Worm (Caenorhabditis elegans) whole organism, early embryonic: ENCODE data around the gene magu-2.

Experiments used
- B0310.2 ChIP-seq: sonication (generic microtip); optimal IDR thresholded peaks from 2 replicates; lab custom pipeline; 2016; ENCODE audit warnings: mild to moderate bottlenecking, missing genetic modification characterization, missing compliant biosample characterization
- F13C5.2 ChIP-seq: sonication (generic microtip); optimal IDR thresholded peaks from 2 replicates; lab custom pipeline; 2017; ENCODE audit warnings: mild to moderate bottlenecking, missing genetic modification characterization, inconsistent platforms, missing compliant biosample characterization
- aly-1 ChIP-seq: sonication (generic microtip); optimal IDR thresholded peaks from 2 replicates; lab custom pipeline; 2016; ENCODE audit warnings: missing genetic modification characterization, missing compliant biosample characterization
- ama-1 ChIP-seq: fragments of 150-350 bp; optimal IDR thresholded peaks from 2 replicates; lab custom pipeline; 2014
- ceh-13 ChIP-seq: fragments of 200-800 bp; sonication (Bioruptor generic); optimal IDR thresholded peaks from 2 replicates; lab custom pipeline; 2018; ENCODE audit warnings: mild to moderate bottlenecking, missing genetic modification characterization, missing compliant biosample characterization
- ceh-36 ChIP-seq: sonication (generic microtip); optimal IDR thresholded peaks from 2 replicates; lab custom pipeline; 2016; ENCODE audit warnings: missing genetic modification characterization, inconsistent platforms, missing compliant biosample characterization
- ets-7 ChIP-seq: sonication (generic microtip); optimal IDR thresholded peaks from 2 replicates; lab custom pipeline; 2016; ENCODE audit warnings: missing genotype, missing genetic modification characterization, missing compliant biosample characterization
- flt-1 ChIP-seq: fragments of 200-800 bp; sonication (Bioruptor generic); IDR thresholded peaks from 2 replicates; pipeline ENCODE4 v1.3.6; 2022; ENCODE audit warnings: missing genetic modification characterization, missing compliant biosample characterization
- hmbx-1 ChIP-seq: sonication (generic microtip); optimal IDR thresholded peaks from 2 replicates; lab custom pipeline; 2016; ENCODE audit warnings: mild to moderate bottlenecking, missing genetic modification characterization, missing compliant biosample characterization
- hmg-4 ChIP-seq: fragments of 200-800 bp; sonication (Bioruptor generic); optimal IDR thresholded peaks from 2 replicates; lab custom pipeline; 2018; ENCODE audit warnings: mild to moderate bottlenecking, missing genetic modification characterization, missing compliant biosample characterization
- hnd-1 ChIP-seq: sonication (generic microtip); optimal IDR thresholded peaks from 2 replicates; lab custom pipeline; 2016; ENCODE audit warnings: missing genetic modification characterization, missing compliant biosample characterization
- pes-1 ChIP-seq: fragments of 200-800 bp; sonication (Bioruptor generic); IDR thresholded peaks from 2 replicates; pipeline ENCODE4 v1.3.6; 2022; ENCODE audit warnings: missing genetic modification reagents, missing genetic modification characterization, missing compliant biosample characterization
- scrt-1 ChIP-seq: fragments of 200-800 bp; sonication (Bioruptor generic); IDR thresholded peaks from 2 replicates; pipeline ENCODE4 v1.3.6; 2022; ENCODE audit warnings: missing genetic modification characterization, missing compliant biosample characterization
- sea-1 ChIP-seq: fragments of 200-800 bp; sonication (Bioruptor generic); conservative IDR thresholded peaks from 2 replicates; pipeline ENCODE4 v1.3.6; 2022; ENCODE audit warnings: missing genetic modification characterization, missing compliant biosample characterization
- tbx-11 ChIP-seq: fragments of 200-800 bp; sonication (Bioruptor generic); IDR thresholded peaks from 2 replicates; pipeline ENCODE4 v1.3.6; 2022; ENCODE audit warnings: missing genetic modification characterization, missing compliant biosample characterization
- tbx-37 ChIP-seq: fragments of 200-800 bp; sonication (Bioruptor generic); conservative IDR thresholded peaks from 2 replicates; pipeline ENCODE4 v1.3.6; 2022; ENCODE audit warnings: missing genetic modification reagents, missing genetic modification characterization, missing compliant biosample characterization
- tra-4 ChIP-seq: sonication (generic microtip); optimal IDR thresholded peaks from 2 replicates; lab custom pipeline; 2017; ENCODE audit warnings: missing genetic modification characterization, missing compliant biosample characterization

The magu-2 gene

ce11 chrV:8796889-8797288, 3.9 kb downstream of the magu-2 start:
- TF ChIP-seq B0310.2 (tag; lab: Kevin White, UChicago) = peak; percentile 12
- TF ChIP-seq hnd-1 (tag; lab: Kevin White, UChicago) = no peak

- TF ChIP-seq ets-7 (tag; lab: Kevin White, UChicago) = no peak
- no peak for TF ChIP-seq scrt-1
- no peak for TF ChIP-seq F13C5.2 (tag; lab: Kevin White, UChicago)
- no peak for TF ChIP-seq ceh-36 (tag; lab: Kevin White, UChicago)
Measured at ce11 chrV:8796246-8796645, 4.6 kb downstream of the magu-2 start.

ce11 chrV:8795499-8795898, 5.3 kb downstream of the magu-2 start:
- TF ChIP-seq hmbx-1 (tag; lab: Kevin White, UChicago) (no peak), tra-4 (tag; lab: Kevin White, UChicago) (no peak), tbx-37 (GFP tag; lab: Robert Waterston, UW) (no peak), hmg-4 (no peak), ceh-36 (tag; lab: Kevin White, UChicago) (no peak), hnd-1 (tag; lab: Kevin White, UChicago) (no peak), pes-1 (GFP tag; lab: Robert Waterston, UW) (no peak), flt-1 (GFP tag; lab: Robert Waterston, UW) (no peak), F13C5.2 (tag; lab: Kevin White, UChicago) (no peak), scrt-1 (no peak), aly-1 (no peak), ceh-13 (GFP tag; lab: Kevin White, UChicago) (no peak), sea-1 (GFP tag; lab: Robert Waterston, UW) (no peak), B0310.2 (tag; lab: Kevin White, UChicago) (no peak), tbx-11 (no peak), ets-7 (tag; lab: Kevin White, UChicago) (no peak), ama-1 (lab: Kevin White, UChicago) (no peak)

ce11 chrV:8792814-8793213, 8.0 kb downstream of the magu-2 start:
- TF ChIP-seq ama-1 (lab: Kevin White, UChicago) = peak; percentile 55
- no peak for TF ChIP-seq ceh-36 (tag; lab: Kevin White, UChicago)

ce11 chrV:8789345-8789744, 11.5 kb downstream of the magu-2 start:
- TF ChIP-seq hnd-1 (tag; lab: Kevin White, UChicago) = no peak
- TF ChIP-seq ceh-36 (tag; lab: Kevin White, UChicago) = no peak
- no peak for TF ChIP-seq ama-1 (lab: Kevin White, UChicago)
- TF ChIP-seq hmbx-1 (tag; lab: Kevin White, UChicago) = no peak
- TF ChIP-seq ceh-13 (GFP tag; lab: Kevin White, UChicago) = no peak
- no peak for TF ChIP-seq F13C5.2 (tag; lab: Kevin White, UChicago)
- TF ChIP-seq tbx-37 (GFP tag; lab: Robert Waterston, UW) = no peak
- no peak for TF ChIP-seq sea-1 (GFP tag; lab: Robert Waterston, UW)
- TF ChIP-seq pes-1 (GFP tag; lab: Robert Waterston, UW) = no peak
- TF ChIP-seq flt-1 (GFP tag; lab: Robert Waterston, UW) = no peak
- no peak for TF ChIP-seq ets-7 (tag; lab: Kevin White, UChicago)
- TF ChIP-seq aly-1 = no peak
- no peak for TF ChIP-seq B0310.2 (tag; lab: Kevin White, UChicago)
- TF ChIP-seq tbx-11 = no peak

- TF ChIP-seq ets-7 (tag; lab: Kevin White, UChicago) (no peak), flt-1 (GFP tag; lab: Robert Waterston, UW) (no peak), sea-1 (GFP tag; lab: Robert Waterston, UW) (no peak), tbx-37 (GFP tag; lab: Robert Waterston, UW) (no peak), hmg-4 (no peak), ama-1 (lab: Kevin White, UChicago) (no peak), ceh-36 (tag; lab: Kevin White, UChicago) (no peak), hnd-1 (tag; lab: Kevin White, UChicago) (no peak)
Measured at ce11 chrV:8786245-8786644, 14.6 kb downstream of the magu-2 start, which contains the start of gene sup-37. Gene sup-37 (plus strand): TSS chrV:8786545.

ce11 chrV:8785526-8785925, 15.3 kb downstream of the magu-2 start:
- TF ChIP-seq ceh-36 (tag; lab: Kevin White, UChicago) (peak; percentile 59), hnd-1 (tag; lab: Kevin White, UChicago) (no peak), hmg-4 (peak; percentile 94), tbx-11 (no peak), B0310.2 (tag; lab: Kevin White, UChicago) (peak; percentile 47), ceh-13 (GFP tag; lab: Kevin White, UChicago) (no peak), hmbx-1 (tag; lab: Kevin White, UChicago) (no peak), scrt-1 (peak; percentile 59; the same call in 1 of the 2 replicates), F13C5.2 (tag; lab: Kevin White, UChicago) (peak; percentile 21), aly-1 (peak; percentile 21), tra-4 (tag; lab: Kevin White, UChicago) (no peak), flt-1 (GFP tag; lab: Robert Waterston, UW) (no peak), ets-7 (tag; lab: Kevin White, UChicago) (no peak), tbx-37 (GFP tag; lab: Robert Waterston, UW) (no peak), pes-1 (GFP tag; lab: Robert Waterston, UW) (peak; percentile 50), sea-1 (GFP tag; lab: Robert Waterston, UW) (0 out of 2 replicates have a peak, but pooled peaks have one; percentile 52), ama-1 (lab: Kevin White, UChicago) (no peak)

ce11 chrV:8784485-8784884, 16.3 kb downstream of the magu-2 start:
- peak; percentile 45 for TF ChIP-seq hmg-4
- no peak for TF ChIP-seq ceh-13 (GFP tag; lab: Kevin White, UChicago)
